Worm (Caenorhabditis elegans) whole organism, young adult: ENCODE measurements around the gene dnj-22.
A peak's percentile ranks its signal among the peaks of the same experiment; 100 is the strongest.

Source experiments
- B0336.3 ChIP-seq: fragments of 200-800 bp; sonication (Bioruptor generic); IDR thresholded peaks from 2 replicates; pipeline ENCODE4 v1.3.6; 2022; ENCODE audit warnings: missing genetic modification characterization, missing compliant biosample characterization
- F10E7.11 ChIP-seq: sonication (generic microtip); optimal IDR thresholded peaks from 2 replicates; lab custom pipeline; 2017; ENCODE audit warnings: mild to moderate bottlenecking, missing genetic modification characterization, moderate library complexity, missing compliant biosample characterization
- F22D6.2 ChIP-seq: sonication (generic microtip); optimal IDR thresholded peaks from 2 replicates; lab custom pipeline; 2016; ENCODE audit warnings: mild to moderate bottlenecking, missing genetic modification characterization, missing compliant biosample characterization
- F49E8.2 ChIP-seq: sonication (generic microtip); optimal IDR thresholded peaks from 3 replicates; lab custom pipeline; 2017; ENCODE audit warnings: missing genetic modification characterization, mild to moderate bottlenecking, missing compliant biosample characterization, antibody characterized with exemption, moderate library complexity; ENCODE audit not compliant: insufficient read depth
- F57C9.4 ChIP-seq: sonication (generic microtip); optimal IDR thresholded peaks from 2 replicates; lab custom pipeline; 2017; ENCODE audit warnings: mild to moderate bottlenecking, missing genetic modification characterization, missing compliant biosample characterization
- T07F8.4 ChIP-seq: sonication (generic microtip); optimal IDR thresholded peaks from 2 replicates; lab custom pipeline; 2016; ENCODE audit warnings: mild to moderate bottlenecking, missing genetic modification characterization, moderate library complexity, missing compliant biosample characterization
- T26A5.8 ChIP-seq: sonication (generic microtip); optimal IDR thresholded peaks from 2 replicates; lab custom pipeline; 2016; ENCODE audit warnings: missing genetic modification characterization, missing compliant biosample characterization
- ZK185.1 ChIP-seq: sonication (generic microtip); optimal IDR thresholded peaks from 2 replicates; lab custom pipeline; 2016; ENCODE audit warnings: mild to moderate bottlenecking, missing genetic modification characterization, missing compliant biosample characterization; ENCODE audit not compliant: poor library complexity, severe bottlenecking
- akir-1 ChIP-seq: fragments of 200-800 bp; sonication (Bioruptor generic); optimal IDR thresholded peaks from 2 replicates; lab custom pipeline; 2018; ENCODE audit warnings: mild to moderate bottlenecking, missing genetic modification characterization, moderate library complexity, missing compliant biosample characterization
- ama-1 ChIP-seq, 3 experiments: fragments of 150-350 bp in 1 of 3; sonication (generic microtip) in 2 of 3; optimal IDR thresholded peaks; 2 replicates each; lab custom pipeline; 2014 to 2018; ENCODE audit warnings: missing biosample characterization in 2 of 3, missing genetic modification characterization in 2 of 3, missing genetic modification reagents in 2 of 3
- ccch-3 ChIP-seq: fragments of 200-800 bp; sonication (Bioruptor generic); optimal IDR thresholded peaks from 2 replicates; lab custom pipeline; 2018; ENCODE audit warnings: mild to moderate bottlenecking, missing genetic modification characterization, missing compliant biosample characterization
- ceh-100 ChIP-seq: fragments of 200-800 bp; sonication (Bioruptor generic); IDR thresholded peaks from 2 replicates; pipeline ENCODE4 v1.3.6; 2022; ENCODE audit warnings: missing genetic modification reagents, missing genetic modification characterization, missing compliant biosample characterization
- ceh-27 ChIP-seq: fragments of 200-800 bp; sonication (Bioruptor generic); optimal IDR thresholded peaks from 2 replicates; lab custom pipeline; 2018; ENCODE audit warnings: mild to moderate bottlenecking, missing genetic modification characterization, moderate library complexity, missing compliant biosample characterization
- ceh-40 ChIP-seq: fragments of 200-800 bp; sonication (Bioruptor generic); IDR thresholded peaks from 2 replicates; pipeline ENCODE4 v1.3.6; 2022; ENCODE audit warnings: missing genetic modification characterization, missing compliant biosample characterization
- die-1 ChIP-seq: sonication (generic microtip); optimal IDR thresholded peaks from 2 replicates; lab custom pipeline; 2016; ENCODE audit warnings: missing genotype, mild to moderate bottlenecking, missing genetic modification characterization, missing compliant biosample characterization
- dox-1 ChIP-seq: fragments of 200-800 bp; sonication (Bioruptor generic); IDR thresholded peaks from 2 replicates; pipeline ENCODE4 v1.3.6; 2022; ENCODE audit warnings: missing genetic modification reagents, missing genetic modification characterization, missing compliant biosample characterization
- egl-18 ChIP-seq: fragments of 200-800 bp; sonication (Bioruptor generic); IDR thresholded peaks from 2 replicates; pipeline ENCODE4 v1.3.6; 2022; ENCODE audit warnings: missing genetic modification reagents, missing genetic modification characterization, missing compliant biosample characterization
- egrh-3 ChIP-seq: fragments of 200-800 bp; sonication (Bioruptor generic); IDR thresholded peaks from 2 replicates; pipeline ENCODE4 v1.3.6; 2022; ENCODE audit warnings: missing genetic modification reagents, missing genetic modification characterization, missing compliant biosample characterization
- ets-4 ChIP-seq: fragments of 200-800 bp; sonication (Bioruptor generic); optimal IDR thresholded peaks from 2 replicates; lab custom pipeline; 2018; ENCODE audit warnings: mild to moderate bottlenecking, missing genetic modification characterization, missing compliant biosample characterization
- gei-17 ChIP-seq: fragments of 200-800 bp; sonication (Bioruptor generic); optimal IDR thresholded peaks from 2 replicates; lab custom pipeline; 2018; ENCODE audit warnings: mild to moderate bottlenecking, missing genetic modification characterization, missing compliant biosample characterization
- hmg-1.2 ChIP-seq: fragments of 200-800 bp; sonication (Bioruptor generic); IDR thresholded peaks from 2 replicates; pipeline ENCODE4 v1.3.6; 2022; ENCODE audit warnings: missing genetic modification reagents, missing genetic modification characterization, missing compliant biosample characterization
- hrde-1 ChIP-seq: sonication (generic microtip); optimal IDR thresholded peaks from 2 replicates; lab custom pipeline; 2016; ENCODE audit warnings: missing genetic modification characterization, mild to moderate bottlenecking, missing compliant biosample characterization, moderate library complexity, missing genotype, missing genetic modification reagents, borderline replicate concordance
- hsf-1 ChIP-seq: fragments of 200-800 bp; sonication (Bioruptor generic); IDR thresholded peaks from 2 replicates; pipeline ENCODE4 v1.3.6; 2022; ENCODE audit warnings: missing genetic modification reagents, missing genetic modification characterization, missing compliant biosample characterization
- let-526 ChIP-seq: fragments of 200-800 bp; sonication (Bioruptor generic); IDR thresholded peaks from 2 replicates; pipeline ENCODE4 v1.3.6; 2022; ENCODE audit warnings: missing genetic modification reagents, missing genetic modification characterization, missing compliant biosample characterization
- let-607 ChIP-seq, 2 experiments: fragments of 200-800 bp in 1 of 2; sonication (Bioruptor generic) in 1 of 2; sonication (generic microtip) in 1 of 2; optimal IDR thresholded peaks; 2 replicates each; lab custom pipeline; 2016 to 2018; ENCODE audit warnings: mild to moderate bottlenecking in 2 of 2, missing compliant biosample characterization in 2 of 2, missing genetic modification characterization in 2 of 2, moderate library complexity in 2 of 2, missing genotype in 1 of 2
- lir-1 ChIP-seq: fragments of 200-800 bp; sonication (Bioruptor generic); conservative IDR thresholded peaks from 2 replicates; pipeline ENCODE4 v1.3.6; 2022; ENCODE audit warnings: missing genetic modification reagents, missing genetic modification characterization, missing compliant biosample characterization
- lsl-1 ChIP-seq: fragments of 200-800 bp; sonication (Bioruptor generic); optimal IDR thresholded peaks from 2 replicates; lab custom pipeline; 2018; ENCODE audit warnings: mild to moderate bottlenecking, missing genetic modification characterization, moderate library complexity, missing compliant biosample characterization
- lsy-27 ChIP-seq: sonication (generic microtip); optimal IDR thresholded peaks from 2 replicates; lab custom pipeline; 2017; ENCODE audit warnings: missing genetic modification characterization, mild to moderate bottlenecking, missing compliant biosample characterization, antibody characterized with exemption, missing genotype, borderline replicate concordance; ENCODE audit not compliant: insufficient read depth
- madf-3 ChIP-seq: fragments of 200-800 bp; sonication (Bioruptor generic); IDR thresholded peaks from 2 replicates; pipeline ENCODE4 v1.3.6; 2022; ENCODE audit warnings: missing genetic modification reagents, missing genetic modification characterization, missing compliant biosample characterization
- mcd-1 ChIP-seq: fragments of 200-800 bp; sonication (Bioruptor generic); IDR thresholded peaks from 2 replicates; pipeline ENCODE4 v1.3.6; 2022; ENCODE audit warnings: missing genetic modification reagents, missing genetic modification characterization, missing compliant biosample characterization
- mes-4 ChIP-seq: sonication (generic microtip); optimal IDR thresholded peaks from 2 replicates; lab custom pipeline; 2016; ENCODE audit warnings: missing genotype, missing genetic modification characterization, missing compliant biosample characterization
- nfya-1 ChIP-seq: sonication (generic microtip); optimal IDR thresholded peaks from 2 replicates; lab custom pipeline; 2017; ENCODE audit warnings: antibody characterized with exemption, missing compliant biosample characterization, missing genetic modification characterization, borderline replicate concordance; ENCODE audit not compliant: insufficient read depth
- nfya-2 ChIP-seq: fragments of 200-800 bp; sonication (Bioruptor generic); IDR thresholded peaks from 2 replicates; pipeline ENCODE4 v1.3.6; 2022; ENCODE audit warnings: missing genetic modification reagents, missing genetic modification characterization, missing compliant biosample characterization
- nhr-179 ChIP-seq: sonication (generic microtip); optimal IDR thresholded peaks from 2 replicates; lab custom pipeline; 2016; ENCODE audit warnings: mild to moderate bottlenecking, missing genetic modification characterization, missing compliant biosample characterization
- nhr-80 ChIP-seq: sonication (generic microtip); optimal IDR thresholded peaks from 2 replicates; lab custom pipeline; 2016; ENCODE audit warnings: missing genetic modification characterization, missing compliant biosample characterization
- pbrm-1 ChIP-seq: fragments of 200-800 bp; sonication (Bioruptor generic); IDR thresholded peaks from 2 replicates; pipeline ENCODE4 v1.3.6; 2022; ENCODE audit warnings: missing genetic modification reagents, missing genetic modification characterization, missing compliant biosample characterization
- rcor-1 ChIP-seq: fragments of 200-800 bp; sonication (Bioruptor generic); IDR thresholded peaks from 2 replicates; pipeline ENCODE4 v1.3.6; 2022; ENCODE audit warnings: missing genetic modification reagents, missing genetic modification characterization, missing compliant biosample characterization
- repo-1 ChIP-seq: sonication (generic microtip); optimal IDR thresholded peaks from 2 replicates; lab custom pipeline; 2017; ENCODE audit warnings: mild to moderate bottlenecking, missing genetic modification characterization, missing compliant biosample characterization
- snpc-1.1 ChIP-seq: sonication (generic microtip); optimal IDR thresholded peaks from 2 replicates; lab custom pipeline; 2017; ENCODE audit warnings: missing genetic modification characterization, mild to moderate bottlenecking, missing compliant biosample characterization, antibody characterized with exemption, moderate library complexity, missing genotype, missing genetic modification reagents; ENCODE audit not compliant: insufficient read depth
- snpc-1.3 ChIP-seq: sonication (generic microtip); optimal IDR thresholded peaks from 2 replicates; lab custom pipeline; 2017; ENCODE audit warnings: missing genetic modification characterization, mild to moderate bottlenecking, missing compliant biosample characterization, antibody characterized with exemption, moderate library complexity, missing genotype, missing genetic modification reagents; ENCODE audit not compliant: insufficient read depth
- snpc-4 ChIP-seq, 5 experiments: fragments of 150-350 bp in 1 of 5; sonication (generic microtip) in 4 of 5; optimal IDR thresholded peaks; 2 replicates each; lab custom pipeline; 2014 to 2018; ENCODE audit warnings: missing genetic modification characterization in 5 of 5, missing biosample characterization in 3 of 5, antibody characterized with exemption in 2 of 5, mild to moderate bottlenecking in 2 of 5, missing compliant biosample characterization in 2 of 5, missing genotype in 2 of 5, moderate library complexity in 2 of 5, missing genetic modification reagents in 1 of 5
- sptf-2 ChIP-seq: fragments of 200-800 bp; sonication (Bioruptor generic); optimal IDR thresholded peaks from 2 replicates; lab custom pipeline; 2018; ENCODE audit warnings: mild to moderate bottlenecking, missing genetic modification characterization, missing compliant biosample characterization
- tlf-1 ChIP-seq: fragments of 200-800 bp; sonication (Bioruptor generic); optimal IDR thresholded peaks from 2 replicates; lab custom pipeline; 2018; ENCODE audit warnings: mild to moderate bottlenecking, missing genetic modification characterization, missing compliant biosample characterization
- unc-130 ChIP-seq: sonication (generic microtip); optimal IDR thresholded peaks from 2 replicates; lab custom pipeline; 2016; ENCODE audit warnings: missing genetic modification reagents, missing genetic modification characterization, missing compliant biosample characterization
- xnd-1 ChIP-seq: sonication (generic microtip); optimal IDR thresholded peaks from 2 replicates; lab custom pipeline; 2016; ENCODE audit warnings: missing genotype, missing genetic modification reagents, missing genetic modification characterization, missing compliant biosample characterization
- ztf-28 ChIP-seq: fragments of 200-800 bp; sonication (Bioruptor generic); IDR thresholded peaks from 2 replicates; pipeline ENCODE4 v1.3.6; 2022; ENCODE audit warnings: missing genetic modification reagents, missing genetic modification characterization, missing compliant biosample characterization

Gene dnj-22

ce11 chrV:8499407-8499806, 37.5 kb upstream of the dnj-22 start:
- TF ChIP-seq gei-17 (GFP tag; lab: Kevin White, UChicago) (no peak), F22D6.2 (no peak), rcor-1 (peak; percentile 36; the same call in 1 of the 2 replicates), egl-18 (GFP tag; lab: Robert Waterston, UW) (no peak), F57C9.4 (no peak), T07F8.4 (no peak), tlf-1 (GFP tag; lab: Kevin White, UChicago) (no peak), nhr-179 (no peak), lsy-27 (tag; lab: Kevin White, UChicago) (no peak), xnd-1 (tag; lab: Kevin White, UChicago) (no peak), hsf-1 (GFP tag; lab: Robert Waterston, UW) (peak; percentile 50; the same call in 1 of the 2 replicates), lsl-1 (GFP tag; lab: Kevin White, UChicago) (peak; percentile 43), snpc-1.1 (tag; lab: Kevin White, UChicago) (peak; percentile 84), hmg-1.2 (peak; percentile 60), madf-3 (GFP tag; lab: Robert Waterston, UW) (no peak), let-526 (GFP tag; lab: Robert Waterston, UW) (no peak), ccch-3 (GFP tag; lab: Kevin White, UChicago) (no peak), dox-1 (peak; percentile 71), die-1 (tag; lab: Kevin White, UChicago) (peak; percentile 77), ZK185.1 (tag; lab: Kevin White, UChicago) (no peak), egrh-3 (GFP tag; lab: Robert Waterston, UW) (no peak), unc-130 (peak; percentile 1), ceh-27 (GFP tag; lab: Kevin White, UChicago) (no peak), ama-1 (optimal IDR thresholded peaks at IDR 0.05; lab: Kevin White, UChicago) (no peak), ama-1 (GFP tag; optimal IDR thresholded peaks at IDR 0.05; lab: Kevin White, UChicago) (no peak), snpc-1.3 (tag; lab: Kevin White, UChicago) (peak; percentile 19), ceh-100 (GFP tag; lab: Robert Waterston, UW) (no peak), sptf-2 (GFP tag; lab: Kevin White, UChicago) (peak; percentile 55), let-607 (tag; optimal IDR thresholded peaks at IDR 0.05; lab: Kevin White, UChicago) (peak in 1 of 2 experiments; percentile 9), F10E7.11 (tag; lab: Kevin White, UChicago) (no peak), pbrm-1 (peak; percentile 39; the same call in 1 of the 2 replicates), nfya-1 (tag; lab: Kevin White, UChicago) (no peak), ceh-40 (GFP tag; lab: Robert Waterston, UW) (no peak), ets-4 (GFP tag; lab: Kevin White, UChicago) (no peak), ztf-28 (no peak), repo-1 (tag; lab: Kevin White, UChicago) (no peak), hrde-1 (tag; lab: Kevin White, UChicago) (no peak), mes-4 (tag; lab: Kevin White, UChicago) (peak; percentile 19), nfya-2 (GFP tag; lab: Robert Waterston, UW) (no peak), akir-1 (no peak), F49E8.2 (tag; lab: Kevin White, UChicago) (no peak), snpc-4 (GFP tag; optimal IDR thresholded peaks at IDR 0.05; lab: Kevin White, UChicago) (peak; percentile 77), snpc-4 (tag; optimal IDR thresholded peaks at IDR 0.05; lab: Kevin White, UChicago) (peak in 3 of 4 experiments; percentile 72 to 92 (median 85)), T26A5.8 (no peak), lir-1 (GFP tag; lab: Robert Waterston, UW) (no peak), B0336.3 (GFP tag; lab: Robert Waterston, UW) (no peak), mcd-1 (GFP tag; lab: Robert Waterston, UW) (no peak), nhr-80 (tag; lab: Kevin White, UChicago) (no peak)
